Worm (Caenorhabditis elegans) whole organism, L1 larva: Measurements from ENCODE around the gene K09C4.2.
A peak's percentile ranks its signal among the peaks of the same experiment; 100 is the strongest.

ENCODE experiments used
- C04F5.9 ChIP-seq: sonication (generic microtip); optimal IDR thresholded peaks from 2 replicates; lab custom pipeline; 2016; ENCODE audit warnings: missing genetic modification characterization, missing compliant biosample characterization
- F16B12.6 ChIP-seq: fragments of 150-350 bp; optimal IDR thresholded peaks from 2 replicates; lab custom pipeline; 2014; ENCODE audit warnings: missing biosample characterization, missing genetic modification characterization
- Y116A8C.19 ChIP-seq: sonication (generic microtip); optimal IDR thresholded peaks from 2 replicates; lab custom pipeline; 2016; ENCODE audit warnings: missing compliant biosample characterization, missing genetic modification characterization, borderline replicate concordance
- alr-1 ChIP-seq: fragments of 200-800 bp; sonication (Bioruptor generic); optimal IDR thresholded peaks from 2 replicates; lab custom pipeline; 2018; ENCODE audit warnings: borderline replicate concordance, mild to moderate bottlenecking, missing genetic modification characterization, missing compliant biosample characterization
- aly-2 ChIP-seq: fragments of 150-350 bp; optimal IDR thresholded peaks from 2 replicates; lab custom pipeline; 2014; ENCODE audit warnings: missing biosample characterization, missing genetic modification characterization
- ces-1 ChIP-seq: fragments of 150-350 bp; optimal IDR thresholded peaks from 2 replicates; lab custom pipeline; 2014; ENCODE audit warnings: missing biosample characterization, missing genetic modification reagents, missing genetic modification characterization
- dpl-1 ChIP-seq, 3 experiments: fragments of 150-350 bp in 2 of 3; sonication (generic microtip) in 1 of 3; optimal IDR thresholded peaks; 2 replicates each; lab custom pipeline; 2014 to 2017; ENCODE audit warnings: missing biosample characterization in 3 of 3, missing genetic modification characterization in 3 of 3, missing genetic modification reagents in 3 of 3
- dsc-1 ChIP-seq: sonication (generic microtip); optimal IDR thresholded peaks from 2 replicates; lab custom pipeline; 2016; ENCODE audit warnings: mild to moderate bottlenecking, missing genetic modification characterization, missing compliant biosample characterization
- egl-13 ChIP-seq: sonication (generic microtip); optimal IDR thresholded peaks from 2 replicates; lab custom pipeline; 2016; ENCODE audit warnings: missing genotype, missing genetic modification reagents, missing genetic modification characterization, missing compliant biosample characterization
- elt-2 ChIP-seq: sonication (generic microtip); optimal IDR thresholded peaks from 2 replicates; lab custom pipeline; 2016; ENCODE audit warnings: missing genetic modification characterization, mild to moderate bottlenecking, inconsistent platforms, missing compliant biosample characterization, missing genetic modification reagents
- ets-5 ChIP-seq: fragments of 200-800 bp; sonication (Bioruptor generic); IDR thresholded peaks from 2 replicates; pipeline ENCODE4 v1.3.6; 2022; ENCODE audit warnings: missing genetic modification characterization, missing compliant biosample characterization
- fkh-4 ChIP-seq: sonication (generic microtip); optimal IDR thresholded peaks from 2 replicates; lab custom pipeline; 2016; ENCODE audit warnings: missing compliant biosample characterization, missing genetic modification characterization, borderline replicate concordance
- hlh-17 ChIP-seq: fragments of 200-800 bp; sonication (Bioruptor generic); optimal IDR thresholded peaks from 2 replicates; lab custom pipeline; 2018; ENCODE audit warnings: missing genetic modification characterization, mild to moderate bottlenecking, missing compliant biosample characterization, moderate library complexity, borderline replicate concordance
- hpl-2 ChIP-seq: fragments of 150-350 bp; optimal IDR thresholded peaks from 2 replicates; lab custom pipeline; 2014; ENCODE audit warnings: missing biosample characterization, missing genetic modification reagents, missing genetic modification characterization
- irx-1 ChIP-seq: sonication (generic microtip); optimal IDR thresholded peaks from 2 replicates; lab custom pipeline; 2016; ENCODE audit warnings: missing genetic modification characterization, missing compliant biosample characterization
- isw-1 ChIP-seq: fragments of 200-800 bp; sonication (Bioruptor generic); IDR thresholded peaks from 2 replicates; pipeline ENCODE4 v1.3.6; 2022; ENCODE audit warnings: missing genetic modification characterization, missing compliant biosample characterization
- jun-1 ChIP-seq: fragments of 150-350 bp; optimal IDR thresholded peaks from 2 replicates; lab custom pipeline; 2014; ENCODE audit warnings: missing biosample characterization, missing genetic modification reagents, missing genetic modification characterization
- lin-13 ChIP-seq: fragments of 150-350 bp; optimal IDR thresholded peaks from 2 replicates; lab custom pipeline; 2014; ENCODE audit warnings: missing biosample characterization, missing genetic modification reagents, missing genetic modification characterization
- lin-14 ChIP-seq: fragments of 200-800 bp; sonication (Bioruptor generic); optimal IDR thresholded peaks from 2 replicates; lab custom pipeline; 2018; ENCODE audit warnings: mild to moderate bottlenecking, missing genetic modification characterization, moderate library complexity, missing compliant biosample characterization
- lin-15B ChIP-seq: fragments of 150-350 bp; sonication (generic microtip); optimal IDR thresholded peaks from 3 replicates; lab custom pipeline; 2014; ENCODE audit warnings: missing biosample characterization, missing genetic modification characterization
- lin-35 ChIP-seq, 2 experiments: fragments of 150-350 bp; optimal IDR thresholded peaks; 2 replicates each; lab custom pipeline; 2014; ENCODE audit warnings: missing biosample characterization in 2 of 2, missing genetic modification characterization in 2 of 2, missing genetic modification reagents in 2 of 2
- lin-39 ChIP-seq: fragments of 150-350 bp; optimal IDR thresholded peaks from 2 replicates; lab custom pipeline; 2014; ENCODE audit warnings: missing biosample characterization, missing genetic modification reagents, missing genetic modification characterization
- lir-3 ChIP-seq: sonication (generic microtip); optimal IDR thresholded peaks from 2 replicates; lab custom pipeline; 2016; ENCODE audit warnings: mild to moderate bottlenecking, missing genetic modification characterization, moderate library complexity, missing compliant biosample characterization; ENCODE audit not compliant: poor library complexity
- lsy-2 ChIP-seq, 2 experiments: fragments of 150-350 bp; optimal IDR thresholded peaks; 2 replicates each; lab custom pipeline; 2014; ENCODE audit warnings: missing biosample characterization in 2 of 2, missing genetic modification characterization in 2 of 2
- mab-9 ChIP-seq: fragments of 200-800 bp; sonication (Bioruptor generic); IDR thresholded peaks from 2 replicates; pipeline ENCODE4 v1.3.6; 2022; ENCODE audit warnings: missing genetic modification reagents, missing genetic modification characterization, missing compliant biosample characterization
- mdl-1 ChIP-seq, 2 experiments: fragments of 150-350 bp; optimal IDR thresholded peaks; 2 replicates each; lab custom pipeline; 2014 to 2017; ENCODE audit warnings: missing biosample characterization in 2 of 2, missing genetic modification characterization in 2 of 2, inconsistent platforms in 1 of 2
- mef-2 ChIP-seq: fragments of 150-350 bp; optimal IDR thresholded peaks from 2 replicates; lab custom pipeline; 2014; ENCODE audit warnings: missing biosample characterization, missing genetic modification characterization
- mep-1 ChIP-seq: fragments of 150-350 bp; optimal IDR thresholded peaks from 2 replicates; lab custom pipeline; 2014; ENCODE audit warnings: missing biosample characterization, missing genetic modification characterization
- nhr-12 ChIP-seq: sonication (generic microtip); optimal IDR thresholded peaks from 2 replicates; lab custom pipeline; 2017; ENCODE audit warnings: missing biosample characterization, missing genetic modification characterization
- nhr-19 ChIP-seq: fragments of 200-800 bp; sonication (Bioruptor generic); conservative IDR thresholded peaks from 2 replicates; pipeline ENCODE4 v1.3.6; 2022; ENCODE audit warnings: missing genetic modification characterization, missing compliant biosample characterization
- nhr-20 ChIP-seq: sonication (generic microtip); optimal IDR thresholded peaks from 2 replicates; lab custom pipeline; 2016; ENCODE audit warnings: mild to moderate bottlenecking, missing genetic modification characterization, missing compliant biosample characterization
- nhr-28 ChIP-seq: fragments of 150-350 bp; optimal IDR thresholded peaks from 2 replicates; lab custom pipeline; 2014; ENCODE audit warnings: missing biosample characterization, missing genetic modification characterization
- nhr-71 ChIP-seq: sonication (generic microtip); optimal IDR thresholded peaks from 2 replicates; lab custom pipeline; 2016; ENCODE audit warnings: mild to moderate bottlenecking, missing genetic modification characterization, moderate library complexity, missing compliant biosample characterization
- nhr-85 ChIP-seq: sonication (generic microtip); peaks from one replicate; lab custom pipeline; 2016; ENCODE audit warnings: missing genetic modification characterization, inconsistent platforms, missing compliant biosample characterization
- nhr-90 ChIP-seq: sonication (generic microtip); optimal IDR thresholded peaks from 2 replicates; lab custom pipeline; 2016; ENCODE audit warnings: mild to moderate bottlenecking, missing genetic modification characterization, missing compliant biosample characterization; ENCODE audit not compliant: poor library complexity
- pax-3 ChIP-seq: fragments of 200-800 bp; sonication (Bioruptor generic); optimal IDR thresholded peaks from 2 replicates; lab custom pipeline; 2018; ENCODE audit warnings: mild to moderate bottlenecking, missing genetic modification characterization, moderate library complexity, missing compliant biosample characterization
- rnt-1 ChIP-seq: sonication (generic microtip); optimal IDR thresholded peaks from 2 replicates; lab custom pipeline; 2016; ENCODE audit warnings: mild to moderate bottlenecking, missing genetic modification characterization, moderate library complexity, missing compliant biosample characterization
- snpc-4 ChIP-seq: fragments of 150-350 bp; optimal IDR thresholded peaks from 2 replicates; lab custom pipeline; 2014; ENCODE audit warnings: missing biosample characterization, missing genetic modification characterization
- snu-23 ChIP-seq: sonication (generic microtip); optimal IDR thresholded peaks from 2 replicates; lab custom pipeline; 2016; ENCODE audit warnings: missing genetic modification characterization, missing compliant biosample characterization
- tbx-2 ChIP-seq: sonication (generic microtip); optimal IDR thresholded peaks from 2 replicates; lab custom pipeline; 2016; ENCODE audit warnings: missing genetic modification characterization, missing compliant biosample characterization
- tlp-1 ChIP-seq: fragments of 150-350 bp; optimal IDR thresholded peaks from 2 replicates; lab custom pipeline; 2014; ENCODE audit warnings: missing biosample characterization, missing genetic modification characterization
- unc-130 ChIP-seq: fragments of 150-350 bp; optimal IDR thresholded peaks from 2 replicates; lab custom pipeline; 2017; ENCODE audit warnings: missing biosample characterization, missing genetic modification characterization, inconsistent platforms
- unc-62 ChIP-seq: fragments of 150-350 bp; optimal IDR thresholded peaks from 2 replicates; lab custom pipeline; 2014; ENCODE audit warnings: missing biosample characterization, missing genetic modification reagents, missing genetic modification characterization
- unc-86 ChIP-seq: sonication (generic microtip); optimal IDR thresholded peaks from 2 replicates; lab custom pipeline; 2016; ENCODE audit warnings: missing genetic modification characterization, missing compliant biosample characterization
- vab-15 ChIP-seq: sonication (generic microtip); optimal IDR thresholded peaks from 2 replicates; lab custom pipeline; 2017; ENCODE audit warnings: missing genotype, mild to moderate bottlenecking, missing genetic modification characterization, missing compliant biosample characterization
- zip-4 ChIP-seq: fragments of 200-800 bp; sonication (Bioruptor generic); optimal IDR thresholded peaks from 2 replicates; lab custom pipeline; 2018; ENCODE audit warnings: mild to moderate bottlenecking, missing genetic modification characterization, moderate library complexity, missing compliant biosample characterization
- ztf-11 ChIP-seq, 2 experiments: sonication (generic microtip); optimal IDR thresholded peaks; 2 replicates each; lab custom pipeline; 2016 to 2017; ENCODE audit warnings: missing genetic modification characterization in 2 of 2, missing biosample characterization in 1 of 2, missing compliant biosample characterization in 1 of 2

K09C4.2 gene

ce11 chrX:3290147-3290546, 6.1 kb upstream of the K09C4.2 start:
- TF ChIP-seq nhr-90 (peak; percentile 34), ztf-11 (tag; optimal IDR thresholded peaks at IDR 0.05; lab: Kevin White, UChicago) (no peak), egl-13 (no peak), lin-15B (tag; lab: Kevin White, UChicago) (no peak), snu-23 (GFP tag; lab: Kevin White, UChicago) (no peak), lin-13 (GFP tag; lab: Kevin White, UChicago) (no peak), ces-1 (GFP tag; lab: Kevin White, UChicago) (no peak), hlh-17 (GFP tag; lab: Kevin White, UChicago) (no peak), mab-9 (GFP tag; lab: Robert Waterston, UW) (no peak), jun-1 (no peak), F16B12.6 (no peak), hpl-2 (GFP tag; lab: Kevin White, UChicago) (no peak), zip-4 (no peak), mef-2 (tag; lab: Kevin White, UChicago) (no peak), tbx-2 (tag; lab: Kevin White, UChicago) (no peak), nhr-20 (tag; lab: Kevin White, UChicago) (peak; percentile 21), Y116A8C.19 (no peak), rnt-1 (tag; lab: Kevin White, UChicago) (no peak), elt-2 (tag; lab: Kevin White, UChicago) (peak; percentile 95), pax-3 (tag; lab: Kevin White, UChicago) (no peak), dpl-1 (GFP tag; optimal IDR thresholded peaks at IDR 0.05; lab: Kevin White, UChicago) (no peak), nhr-19 (GFP tag; lab: Robert Waterston, UW) (no peak), lin-14 (GFP tag; lab: Kevin White, UChicago) (no peak), nhr-71 (tag; lab: Kevin White, UChicago) (no peak), C04F5.9 (tag; lab: Kevin White, UChicago) (no peak), dsc-1 (tag; lab: Kevin White, UChicago) (no peak), ets-5 (GFP tag; lab: Robert Waterston, UW) (no peak), lir-3 (tag; lab: Kevin White, UChicago) (no peak), fkh-4 (tag; lab: Kevin White, UChicago) (no peak), nhr-85 (tag; lab: Kevin White, UChicago) (no peak), nhr-28 (tag; lab: Kevin White, UChicago) (no peak), mdl-1 (tag; optimal IDR thresholded peaks at IDR 0.05; lab: Kevin White, UChicago) (peak in 1 of 2 experiments; percentile 42), unc-62 (GFP tag; lab: Kevin White, UChicago) (no peak), lin-35 (GFP tag; optimal IDR thresholded peaks at IDR 0.05; lab: Kevin White, UChicago) (peak in 1 of 2 experiments; percentile 26), aly-2 (tag; lab: Kevin White, UChicago) (no peak), nhr-12 (tag; lab: Kevin White, UChicago) (no peak)

- TF ChIP-seq tlp-1 = no peak
- no peak for TF ChIP-seq lin-39 (tag; lab: Kevin White, UChicago)
- no peak for TF ChIP-seq snu-23 (GFP tag; lab: Kevin White, UChicago)
- TF ChIP-seq unc-130 (tag; lab: Kevin White, UChicago) = no peak
- TF ChIP-seq mab-9 (GFP tag; lab: Robert Waterston, UW) = no peak
- TF ChIP-seq lsy-2 (tag; optimal IDR thresholded peaks at IDR 0.05; lab: Kevin White, UChicago) = no peak
- no peak for TF ChIP-seq aly-2 (tag; lab: Kevin White, UChicago)
- no peak for TF ChIP-seq unc-86 (tag; lab: Kevin White, UChicago)
- TF ChIP-seq isw-1 (GFP tag; lab: Robert Waterston, UW) = no peak
- no peak for TF ChIP-seq mef-2 (tag; lab: Kevin White, UChicago)
- TF ChIP-seq vab-15 (tag; lab: Kevin White, UChicago) = no peak
- no peak for TF ChIP-seq mep-1 (tag; lab: Kevin White, UChicago)
- TF ChIP-seq alr-1 (tag; lab: Kevin White, UChicago) = no peak
- TF ChIP-seq irx-1 = no peak
- TF ChIP-seq snpc-4 (tag; lab: Kevin White, UChicago) = no peak
These were observed 4.3 kb upstream of the K09C4.2 start for ce11 chrX:3291948-3292347.
